Worm (Caenorhabditis elegans): Measurements from ENCODE around the gene F26F4.6.

The F26F4.6 gene

DNA sequence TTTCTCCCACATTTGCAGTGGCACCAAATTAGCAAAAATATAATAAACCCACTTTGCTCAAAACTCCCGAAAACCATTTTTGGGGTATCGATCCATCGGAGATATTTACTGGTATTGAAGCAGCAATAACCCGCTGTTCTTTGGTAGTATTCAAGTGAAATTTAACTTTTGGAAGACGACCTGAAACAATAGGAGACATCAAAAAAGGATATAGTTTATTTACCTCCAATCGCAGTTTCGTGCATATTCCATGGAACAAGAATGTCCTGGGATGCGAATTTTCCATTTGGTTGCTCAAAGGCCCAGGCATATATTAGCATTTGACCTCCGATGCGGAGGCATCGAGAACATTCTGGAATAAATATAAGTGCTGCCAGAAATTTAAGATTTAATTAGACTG lies 20.0 kb downstream of the F26F4.6 start:
- TF ChIP-seq attf-5 (GFP tag; optimal IDR thresholded peaks at IDR 0.05) (no peak), lin-26 (GFP tag; IDR thresholded peaks at IDR 0.05) (no peak)

- TF ChIP-seq pha-4 (tag; optimal IDR thresholded peaks at IDR 0.05), result no peak
- no peak for TF ChIP-seq hmg-1.2 (GFP tag; IDR thresholded peaks at IDR 0.05)
- TF ChIP-seq let-526 (GFP tag; IDR thresholded peaks at IDR 0.05), result no peak
- no peak for TF ChIP-seq ztf-22 (GFP tag; optimal IDR thresholded peaks at IDR 0.05)
- TF ChIP-seq bed-1 (GFP tag; IDR thresholded peaks at IDR 0.05), result no peak
- no peak for TF ChIP-seq F57A8.1 (GFP tag; optimal IDR thresholded peaks at IDR 0.05)
- TF ChIP-seq ets-4 (GFP tag; optimal IDR thresholded peaks at IDR 0.05), result no peak
- TF ChIP-seq C17E4.6 (GFP tag; IDR thresholded peaks at IDR 0.05), result no peak
- TF ChIP-seq ceh-27 (GFP tag; optimal IDR thresholded peaks at IDR 0.05), result no peak
- no peak for TF ChIP-seq egrh-3 (GFP tag; IDR thresholded peaks at IDR 0.05)
- TF ChIP-seq F57C9.4 (tag; optimal IDR thresholded peaks at IDR 0.05), result no peak
- no peak for TF ChIP-seq attf-5 (GFP tag; optimal IDR thresholded peaks at IDR 0.05)
These were observed 23.0 kb downstream of the F26F4.6 start, which contains the start of gene gipc-1 for ce11 chrIII:4870478-4870877. Gene gipc-1 (plus strand): TSS chrIII:4870778.

DNA sequence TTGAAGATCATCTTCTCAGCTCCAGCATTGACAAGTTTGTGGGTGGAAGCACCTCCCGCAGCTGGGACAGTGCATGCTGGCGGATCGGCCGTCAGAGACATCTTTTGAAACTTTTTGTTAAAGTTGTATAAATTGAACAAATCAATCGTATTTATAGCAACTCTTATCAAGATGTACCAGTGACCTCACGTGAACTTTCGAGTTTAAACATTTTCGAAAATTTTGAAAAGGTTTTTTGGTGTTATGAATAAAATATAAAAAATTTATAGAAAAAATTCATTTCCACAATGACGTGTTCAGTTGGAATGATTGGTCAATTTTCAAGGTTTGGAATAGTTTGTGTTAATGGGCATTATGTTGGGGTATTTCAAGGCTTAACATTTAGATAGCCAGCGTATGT lies 24.8 kb downstream of the F26F4.6 start, which contains the start of the genes msd-4 and C35D10.3:
TSS of gene msd-4 (minus strand) at position 101 of the 400 bp plus-strand sequence.
TSS of gene C35D10.3 (plus strand) at position 279 of the 400 bp plus-strand sequence.
- no peak for TF ChIP-seq madf-8 (GFP tag; conservative IDR thresholded peaks at IDR 0.05)
- TF ChIP-seq ekl-4 (GFP tag; IDR thresholded peaks at IDR 0.05), result no peak
- no peak for TF ChIP-seq mes-4 (tag; optimal IDR thresholded peaks at IDR 0.05)
- TF ChIP-seq ztf-28 (GFP tag; IDR thresholded peaks at IDR 0.05), result no peak
- TF ChIP-seq C17E4.6 (GFP tag; IDR thresholded peaks at IDR 0.05), result no peak
- TF ChIP-seq lag-1 (GFP tag; IDR thresholded peaks at IDR 0.05), result no peak
- no peak for TF ChIP-seq zim-3 (tag; optimal IDR thresholded peaks at IDR 0.05)
- no peak for TF ChIP-seq K11D2.4 (GFP tag; IDR thresholded peaks at IDR 0.05)
- TF ChIP-seq ceh-58 (GFP tag; IDR thresholded peaks at IDR 0.05), result no peak
- TF ChIP-seq F57C9.4 (tag; optimal IDR thresholded peaks at IDR 0.05), result no peak
- TF ChIP-seq Y67H2A.10 (GFP tag; conservative IDR thresholded peaks at IDR 0.05), result no peak
- TF ChIP-seq zfh-2 (GFP tag; conservative IDR thresholded peaks at IDR 0.05), result no peak
- TF ChIP-seq dpl-1 (GFP tag; optimal IDR thresholded peaks at IDR 0.05), result no peak
- no peak for TF ChIP-seq ceh-91 (GFP tag; IDR thresholded peaks at IDR 0.05)
- no peak for TF ChIP-seq T07F8.4 (tag; optimal IDR thresholded peaks at IDR 0.05)
- TF ChIP-seq ztf-25 (GFP tag; IDR thresholded peaks at IDR 0.05), result no peak
- TF ChIP-seq F39B2.1 (GFP tag; IDR thresholded peaks at IDR 0.05), result no peak
- no peak for TF ChIP-seq F22D6.2 (tag; optimal IDR thresholded peaks at IDR 0.05)
- no peak for TF ChIP-seq pbrm-1 (GFP tag; IDR thresholded peaks at IDR 0.05)
- TF ChIP-seq cebp-2 (GFP tag; IDR thresholded peaks at IDR 0.05), result no peak

DNA sequence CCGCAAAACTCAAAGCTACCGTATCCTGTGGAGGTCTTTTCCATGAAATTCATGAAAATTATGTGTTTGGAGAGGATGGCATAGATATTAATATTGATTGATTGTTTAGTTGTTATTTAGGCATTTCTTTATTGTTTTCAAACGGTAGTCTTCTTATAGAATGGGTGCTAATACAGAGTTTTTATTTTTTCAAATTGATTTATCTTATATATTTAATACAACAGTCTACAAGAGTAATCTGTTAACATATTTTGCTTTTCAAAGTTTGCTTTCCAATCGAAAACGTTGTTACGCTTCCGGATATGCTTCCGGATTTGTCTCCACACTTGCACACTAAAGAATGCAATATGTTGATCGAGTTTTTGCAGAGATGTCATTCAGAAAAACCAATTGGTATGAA lies 26.7 kb downstream of the F26F4.6 start, which contains the start of gene C35D10.17:
TSS of gene C35D10.17 (plus strand) at position 301 of the 400 bp plus-strand sequence.
- no peak for TF ChIP-seq pbrm-1 (GFP tag; IDR thresholded peaks at IDR 0.05)
- no peak for TF ChIP-seq gei-17 (GFP tag; optimal IDR thresholded peaks at IDR 0.05)
- TF ChIP-seq ztf-3 (GFP tag; optimal IDR thresholded peaks at IDR 0.05), result no peak
- TF ChIP-seq Y79H2A.3 (GFP tag; conservative IDR thresholded peaks at IDR 0.05), result no peak

DNA sequence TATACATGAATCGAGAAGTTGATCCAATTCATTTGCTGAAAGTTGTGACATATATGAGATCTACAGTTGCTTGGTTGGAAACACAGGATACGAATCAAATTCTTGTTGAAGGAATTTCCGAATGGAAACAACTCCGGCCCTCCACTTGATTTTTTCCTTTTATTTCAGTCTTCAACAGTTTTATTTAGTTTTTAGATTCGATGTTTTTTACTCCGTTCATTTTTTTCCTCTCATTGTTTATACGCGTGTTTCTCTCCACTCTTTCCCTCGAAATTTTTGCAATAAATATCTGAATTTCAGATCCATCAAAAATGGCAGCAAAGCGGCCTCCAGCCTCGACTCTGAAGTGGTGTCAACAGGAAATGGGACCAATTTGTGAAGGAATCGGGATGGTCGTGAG lies 30.3 kb downstream of the F26F4.6 start, which contains the start of gene coq-8:
TSS of gene coq-8 (plus strand) at position 301 of the 400 bp plus-strand sequence.
- TF ChIP-seq unc-62 (GFP tag; optimal IDR thresholded peaks at IDR 0.05), result no peak
- TF ChIP-seq zfh-2 (GFP tag; conservative IDR thresholded peaks at IDR 0.05), result no peak
- TF ChIP-seq ceh-40 (GFP tag; IDR thresholded peaks at IDR 0.05), result no peak
- TF ChIP-seq ztf-6 (GFP tag; IDR thresholded peaks at IDR 0.05), result no peak
- TF ChIP-seq ceh-91 (GFP tag; IDR thresholded peaks at IDR 0.05), result no peak
- TF ChIP-seq ets-4 (GFP tag; optimal IDR thresholded peaks at IDR 0.05), result no peak
- no peak for TF ChIP-seq efl-1 (GFP tag; optimal IDR thresholded peaks at IDR 0.05)
- no peak for TF ChIP-seq ceh-58 (GFP tag; IDR thresholded peaks at IDR 0.05)
- TF ChIP-seq ztf-26 (tag; optimal IDR thresholded peaks at IDR 0.05), result no peak
- no peak for TF ChIP-seq egrh-3 (GFP tag; IDR thresholded peaks at IDR 0.05)
- TF ChIP-seq ceh-79 (tag; optimal IDR thresholded peaks at IDR 0.05), result no peak
- TF ChIP-seq hrde-1 (tag; optimal IDR thresholded peaks at IDR 0.05; ENCODE audit: borderline replicate concordance), result no peak
- TF ChIP-seq nhr-120 (GFP tag; IDR thresholded peaks at IDR 0.05), result no peak
- TF ChIP-seq hmg-1.2 (GFP tag; IDR thresholded peaks at IDR 0.05), result no peak
- no peak for TF ChIP-seq xnd-1 (tag; optimal IDR thresholded peaks at IDR 0.05)
- TF ChIP-seq F55B11.4 (tag; optimal IDR thresholded peaks at IDR 0.05; ENCODE audit: borderline replicate concordance, insufficient read depth), result no peak
